Fruit fly (Drosophila melanogaster) whole organism, pupa: ENCODE results near the gene Nuak.

ENCODE experiments used
- CG12605 ChIP-seq: fragments of 200-800 bp; sonication (Bioruptor generic); IDR thresholded peaks from 2 replicates; pipeline ENCODE4 v1.3.6; 2022; ENCODE audit warnings: missing biosample characterization, missing genetic modification characterization
- CG17806 ChIP-seq: fragments of 200-800 bp; sonication (Bioruptor generic); optimal IDR thresholded peaks from 2 replicates; lab custom pipeline; 2018; ENCODE audit warnings: missing biosample characterization, mild to moderate bottlenecking, missing genetic modification characterization, moderate library complexity
- CG34367 ChIP-seq: fragments of 200-800 bp; sonication (Bioruptor generic); optimal IDR thresholded peaks from 2 replicates; lab custom pipeline; 2018; ENCODE audit warnings: missing biosample characterization, mild to moderate bottlenecking, missing genetic modification characterization
- CG4496 ChIP-seq: fragments of 200-800 bp; sonication (Bioruptor generic); IDR thresholded peaks from 3 replicates; pipeline ENCODE4 v1.3.6; 2022; ENCODE audit warnings: missing biosample characterization, missing genetic modification characterization
- CG9948 ChIP-seq: fragments of 200-800 bp; sonication (Bioruptor generic); optimal IDR thresholded peaks from 2 replicates; lab custom pipeline; 2018; ENCODE audit warnings: missing biosample characterization, mild to moderate bottlenecking, missing genetic modification characterization, moderate library complexity
- EcR ChIP-seq: fragments of 200-800 bp; sonication (Bioruptor generic); optimal IDR thresholded peaks from 3 replicates; lab custom pipeline; 2019; ENCODE audit warnings: missing biosample characterization, missing genetic modification characterization, mild to moderate bottlenecking, moderate library complexity, missing genetic modification reagents
- Ets98B ChIP-seq: fragments of 200-800 bp; sonication (Bioruptor generic); IDR thresholded peaks from 2 replicates; pipeline ENCODE4 v1.3.6; 2022; ENCODE audit warnings: missing biosample characterization, missing genetic modification characterization
- Pif1A ChIP-seq: fragments of 200-800 bp; sonication (Bioruptor generic); optimal IDR thresholded peaks from 3 replicates; lab custom pipeline; 2016; ENCODE audit warnings: missing biosample characterization, missing genetic modification characterization
- Pif1B ChIP-seq: fragments of 200-800 bp; sonication (Bioruptor generic); optimal IDR thresholded peaks from 3 replicates; lab custom pipeline; 2016; ENCODE audit warnings: missing biosample characterization, missing genetic modification characterization
- Snoo ChIP-seq: fragments of 200-800 bp; sonication (Bioruptor generic); optimal IDR thresholded peaks from 3 replicates; lab custom pipeline; 2017; ENCODE audit warnings: missing biosample characterization, mild to moderate bottlenecking, missing genetic modification characterization, inconsistent platforms
- rn ChIP-seq: fragments of 200-800 bp; sonication (Bioruptor generic); IDR thresholded peaks from 2 replicates; pipeline ENCODE4 v1.3.6; 2022; ENCODE audit warnings: missing biosample characterization, missing genetic modification characterization

dm6 chr3R:10274306-10274705, 10.2 kb downstream of the Nuak start:
- TF ChIP-seq CG17806 (tag; lab: Kevin White, UChicago) (no peak), CG9948 (tag; lab: Kevin White, UChicago) (no peak), Snoo (no peak), rn (GFP tag; lab: Robert Waterston, UW) (no peak), CG12605 (GFP tag; lab: Robert Waterston, UW) (no peak), Ets98B (no peak), CG4496 (GFP tag; lab: Robert Waterston, UW) (no peak), Pif1B (GFP tag; lab: Kevin White, UChicago) (no peak), EcR (no peak), Pif1A (GFP tag; lab: Kevin White, UChicago) (no peak), CG34367 (tag; lab: Kevin White, UChicago) (no peak)
